Fruit fly (Drosophila melanogaster): ENCODE results near the gene RpL36A.

DNA sequence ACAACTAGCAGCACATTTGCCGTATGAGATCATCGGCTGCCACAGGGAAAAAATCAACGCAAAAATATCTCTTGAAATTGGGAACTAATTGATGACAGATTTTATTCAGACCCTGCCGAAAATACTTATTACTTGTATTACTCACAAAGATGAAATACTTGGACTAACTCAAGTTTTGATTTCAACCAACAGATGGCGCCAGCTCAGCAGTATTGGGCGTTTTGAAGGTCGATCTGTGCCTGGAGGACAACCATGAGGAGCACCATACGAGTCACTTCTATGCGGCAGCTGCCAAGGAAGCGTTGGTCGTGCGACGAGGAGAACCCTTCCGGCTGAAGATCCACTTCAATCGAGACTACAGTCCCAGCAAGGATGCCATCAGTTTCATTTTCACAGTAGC is 18.4 kb downstream of the RpL36A start:
- TF ChIP-seq psq (optimal IDR thresholded peaks at IDR 0.05) (no peak), h (optimal IDR thresholded peaks at IDR 0.05) (no peak), Myc (optimal IDR thresholded peaks at IDR 0.05) (no peak), insv (optimal IDR thresholded peaks at IDR 0.05) (no peak), ttk (optimal IDR thresholded peaks at IDR 0.05) (no peak)
